Worm (Caenorhabditis elegans) whole organism, L4 larva: ENCODE measurements around the gene crp-1.

Experiments
- F26F4.8 ChIP-seq: fragments of 200-800 bp; sonication (Bioruptor generic); conservative IDR thresholded peaks from 2 replicates; pipeline ENCODE4 v1.3.6; 2022; ENCODE audit warnings: missing genetic modification characterization, missing compliant biosample characterization
- F49E8.2 ChIP-seq: sonication (generic microtip); optimal IDR thresholded peaks from 2 replicates; lab custom pipeline; 2016; ENCODE audit warnings: missing compliant biosample characterization, mild to moderate bottlenecking, missing genetic modification characterization, borderline replicate concordance
- T26A8.4 ChIP-seq: fragments of 200-800 bp; sonication (Bioruptor generic); IDR thresholded peaks from 2 replicates; pipeline ENCODE4 v1.3.6; 2022; ENCODE audit warnings: missing genetic modification characterization, missing compliant biosample characterization
- Y105C5A.15 ChIP-seq: fragments of 200-800 bp; sonication (Bioruptor generic); IDR thresholded peaks from 2 replicates; pipeline ENCODE4 v1.3.6; 2022; ENCODE audit warnings: missing genetic modification characterization, missing compliant biosample characterization
- Y48G9A.11 ChIP-seq: fragments of 200-800 bp; sonication (Bioruptor generic); IDR thresholded peaks from 2 replicates; pipeline ENCODE4 v1.3.6; 2022; ENCODE audit warnings: missing genetic modification reagents, missing genetic modification characterization, missing compliant biosample characterization
- Y75B8A.6 ChIP-seq: fragments of 200-800 bp; sonication (Bioruptor generic); IDR thresholded peaks from 2 replicates; pipeline ENCODE4 v1.3.6; 2022; ENCODE audit warnings: missing genetic modification reagents, missing genetic modification characterization, missing compliant biosample characterization
- aha-1 ChIP-seq: fragments of 150-350 bp; peaks from one replicate; lab custom pipeline; 2014; ENCODE audit warnings: missing biosample characterization, missing genetic modification characterization
- aly-2 ChIP-seq: sonication (generic microtip); optimal IDR thresholded peaks from 2 replicates; lab custom pipeline; 2018; ENCODE audit warnings: missing biosample characterization, missing genetic modification characterization
- ama-1 ChIP-seq: fragments of 150-350 bp; optimal IDR thresholded peaks from 2 replicates; lab custom pipeline; 2014; ENCODE audit warnings: inconsistent platforms, mixed read lengths
- arid-1 ChIP-seq: fragments of 200-800 bp; sonication (Bioruptor generic); conservative IDR thresholded peaks from 2 replicates; pipeline ENCODE4 v1.3.6; 2022; ENCODE audit warnings: missing genetic modification reagents, missing genetic modification characterization, missing compliant biosample characterization
- attf-4 ChIP-seq: sonication (generic microtip); optimal IDR thresholded peaks from 3 replicates; lab custom pipeline; 2017; ENCODE audit warnings: missing biosample characterization, missing genetic modification characterization
- ceh-32 ChIP-seq: sonication (generic microtip); optimal IDR thresholded peaks from 2 replicates; lab custom pipeline; 2016; ENCODE audit warnings: mild to moderate bottlenecking, missing genetic modification characterization, missing compliant biosample characterization; ENCODE audit not compliant: poor library complexity
- ceh-44 ChIP-seq: fragments of 200-800 bp; sonication (Bioruptor generic); IDR thresholded peaks from 2 replicates; pipeline ENCODE4 v1.3.6; 2022; ENCODE audit warnings: missing genetic modification reagents, missing genetic modification characterization, missing compliant biosample characterization
- ceh-62 ChIP-seq: sonication (generic microtip); optimal IDR thresholded peaks from 2 replicates; lab custom pipeline; 2017; ENCODE audit warnings: missing biosample characterization, missing genetic modification characterization
- ceh-82 ChIP-seq: sonication (generic microtip); optimal IDR thresholded peaks from 2 replicates; lab custom pipeline; 2017; ENCODE audit warnings: missing biosample characterization, missing genetic modification characterization
- ces-1 ChIP-seq: fragments of 150-350 bp; sonication (generic microtip); optimal IDR thresholded peaks from 4 replicates; lab custom pipeline; 2014; ENCODE audit warnings: missing biosample characterization, missing genetic modification reagents, missing genetic modification characterization
- daf-12 ChIP-seq: fragments of 150-350 bp; optimal IDR thresholded peaks from 2 replicates; lab custom pipeline; 2014; ENCODE audit warnings: missing biosample characterization, missing genetic modification reagents, missing genetic modification characterization
- daf-16 ChIP-seq, 3 experiments: sonication (generic microtip); optimal IDR thresholded peaks; 2 replicates each; lab custom pipeline; 2016 to 2017; ENCODE audit warnings: missing genetic modification characterization in 3 of 3, missing genetic modification reagents in 3 of 3, mild to moderate bottlenecking in 2 of 3, missing compliant biosample characterization in 2 of 3, missing biosample characterization in 1 of 3, moderate library complexity in 1 of 3
- dmd-6 ChIP-seq: fragments of 200-800 bp; sonication (Bioruptor generic); IDR thresholded peaks from 2 replicates; pipeline ENCODE4 v1.3.6; 2022; ENCODE audit warnings: missing genetic modification reagents, missing genetic modification characterization, missing compliant biosample characterization
- dve-1 ChIP-seq: sonication (generic microtip); optimal IDR thresholded peaks from 2 replicates; lab custom pipeline; 2017; ENCODE audit warnings: antibody characterized with exemption, mild to moderate bottlenecking, missing genetic modification characterization, missing compliant biosample characterization; ENCODE audit not compliant: insufficient read depth
- fkh-10 ChIP-seq: fragments of 150-350 bp; optimal IDR thresholded peaks from 2 replicates; lab custom pipeline; 2014; ENCODE audit warnings: missing biosample characterization, missing genetic modification reagents, missing genetic modification characterization
- hif-1 ChIP-seq, 2 experiments: sonication (generic microtip); optimal IDR thresholded peaks; 2 replicates each; lab custom pipeline; 2016 to 2017; ENCODE audit warnings: missing compliant biosample characterization in 2 of 2, missing genetic modification characterization in 2 of 2, missing genetic modification reagents in 2 of 2, missing genotype in 2 of 2, mild to moderate bottlenecking in 1 of 2
- hlh-11 ChIP-seq: fragments of 200-800 bp; sonication (Bioruptor generic); optimal IDR thresholded peaks from 2 replicates; lab custom pipeline; 2018; ENCODE audit warnings: mild to moderate bottlenecking, missing genetic modification characterization, missing compliant biosample characterization
- lim-7 ChIP-seq: fragments of 200-800 bp; sonication (Bioruptor generic); IDR thresholded peaks from 2 replicates; pipeline ENCODE4 v1.3.6; 2022; ENCODE audit warnings: missing genetic modification characterization, missing compliant biosample characterization
- lin-1 ChIP-seq: fragments of 200-800 bp; sonication (Bioruptor generic); IDR thresholded peaks from 2 replicates; pipeline ENCODE4 v1.3.6; 2022; ENCODE audit warnings: missing genetic modification reagents, missing genetic modification characterization, missing compliant biosample characterization
- lin-15B ChIP-seq: fragments of 150-350 bp; sonication (generic microtip); optimal IDR thresholded peaks from 3 replicates; lab custom pipeline; 2014; ENCODE audit warnings: missing biosample characterization, missing genetic modification characterization
- lin-39 ChIP-seq: fragments of 150-350 bp; optimal IDR thresholded peaks from 2 replicates; lab custom pipeline; 2014; ENCODE audit warnings: missing biosample characterization, missing genetic modification reagents, missing genetic modification characterization
- madf-5 ChIP-seq, 2 experiments: fragments of 200-800 bp; sonication (Bioruptor generic); IDR thresholded peaks; 2 replicates each; pipeline ENCODE4 v1.3.6; 2022; ENCODE audit warnings: missing compliant biosample characterization in 2 of 2, missing genetic modification characterization in 2 of 2
- madf-9 ChIP-seq: fragments of 200-800 bp; sonication (Bioruptor generic); conservative IDR thresholded peaks from 2 replicates; pipeline ENCODE4 v1.3.6; 2022; ENCODE audit warnings: missing genetic modification reagents, missing genetic modification characterization, missing compliant biosample characterization
- mdl-1 ChIP-seq, 2 experiments: fragments of 150-350 bp in 1 of 2; sonication (generic microtip) in 1 of 2; optimal IDR thresholded peaks; 2 replicates each; lab custom pipeline; 2014 to 2017; ENCODE audit warnings: missing biosample characterization in 2 of 2, missing genetic modification characterization in 2 of 2
- mdt-29 ChIP-seq: fragments of 200-800 bp; sonication (Bioruptor generic); IDR thresholded peaks from 2 replicates; pipeline ENCODE4 v1.3.6; 2022; ENCODE audit warnings: missing genetic modification reagents, missing genetic modification characterization, missing compliant biosample characterization
- mep-1 ChIP-seq: fragments of 150-350 bp; sonication (generic microtip); optimal IDR thresholded peaks from 3 replicates; lab custom pipeline; 2014; ENCODE audit warnings: missing biosample characterization, missing genetic modification characterization
- nhr-28 ChIP-seq: fragments of 150-350 bp; optimal IDR thresholded peaks from 2 replicates; lab custom pipeline; 2014; ENCODE audit warnings: missing biosample characterization, missing genetic modification characterization
- nhr-48 ChIP-seq: sonication (generic microtip); optimal IDR thresholded peaks from 2 replicates; lab custom pipeline; 2016; ENCODE audit warnings: mild to moderate bottlenecking, missing genetic modification characterization, missing compliant biosample characterization
- nhr-77 ChIP-seq: fragments of 150-350 bp; optimal IDR thresholded peaks from 2 replicates; lab custom pipeline; 2014; ENCODE audit warnings: missing biosample characterization, missing genetic modification characterization
- php-3 ChIP-seq: fragments of 200-800 bp; sonication (Bioruptor generic); IDR thresholded peaks from 2 replicates; pipeline ENCODE4 v1.3.6; 2022; ENCODE audit warnings: missing genetic modification reagents, missing genetic modification characterization, missing compliant biosample characterization
- rbr-2 ChIP-seq: sonication (generic microtip); optimal IDR thresholded peaks from 2 replicates; lab custom pipeline; 2016; ENCODE audit warnings: missing genotype, missing genetic modification characterization, missing compliant biosample characterization
- unc-62 ChIP-seq, 3 experiments: fragments of 150-350 bp in 1 of 3; sonication (generic microtip); optimal IDR thresholded peaks in 2 of 3; peaks in 1 of 3; 1 replicate in 1 of 3; 2 replicates in 2 of 3; lab custom pipeline; 2014 to 2017; ENCODE audit warnings: missing biosample characterization in 3 of 3, missing genetic modification characterization in 3 of 3, missing genetic modification reagents in 3 of 3, missing genotype in 1 of 3
- zag-1 ChIP-seq: fragments of 150-350 bp; optimal IDR thresholded peaks from 2 replicates; lab custom pipeline; 2014; ENCODE audit warnings: missing biosample characterization, missing genetic modification characterization
- zfp-3 ChIP-seq: fragments of 200-800 bp; sonication (Bioruptor generic); conservative IDR thresholded peaks from 2 replicates; pipeline ENCODE4 v1.3.6; 2022; ENCODE audit warnings: missing genetic modification reagents, missing genetic modification characterization, missing compliant biosample characterization
- zip-2 ChIP-seq: fragments of 150-350 bp; optimal IDR thresholded peaks from 2 replicates; lab custom pipeline; 2014; ENCODE audit warnings: missing biosample characterization, missing genetic modification characterization
- ztf-7 ChIP-seq: fragments of 150-350 bp; optimal IDR thresholded peaks from 2 replicates; lab custom pipeline; 2014; ENCODE audit warnings: missing biosample characterization, missing genetic modification characterization

Gene crp-1

DNA sequence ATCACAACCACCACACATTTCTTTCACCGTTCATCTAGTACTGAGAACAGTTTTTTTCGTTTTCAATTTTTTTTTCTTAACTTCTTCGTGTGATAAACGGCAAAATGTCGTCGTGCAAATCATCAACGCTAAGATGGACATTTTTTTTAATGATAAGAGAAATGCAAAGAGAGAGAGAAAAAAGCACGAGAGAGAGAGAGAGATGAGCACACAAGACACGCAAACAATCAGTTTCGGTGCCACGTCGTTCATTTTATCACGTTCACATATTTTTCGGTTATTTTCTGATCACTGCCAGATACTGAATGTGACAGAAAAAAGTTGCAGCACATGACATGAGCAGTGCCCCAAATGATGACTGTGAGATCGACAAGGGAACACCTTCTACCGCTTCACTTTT is 10.2 kb upstream of the crp-1 start, which contains the start of gene egl-9 (continued):
- TF ChIP-seq T26A8.4 (GFP tag; lab: Robert Waterston, UW) (peak; percentile 51; the same call in 1 of the 2 replicates), fkh-10 (GFP tag; lab: Kevin White, UChicago) (no peak), attf-4 (tag; lab: Kevin White, UChicago) (no peak), rbr-2 (tag; lab: Kevin White, UChicago) (no peak), lim-7 (no peak), hlh-11 (tag; lab: Kevin White, UChicago) (peak; percentile 83), Y105C5A.15 (GFP tag; lab: Robert Waterston, UW) (no peak), zag-1 (tag; lab: Kevin White, UChicago) (no peak), dve-1 (peak; percentile 82), mdl-1 (tag; optimal IDR thresholded peaks at IDR 0.05; lab: Kevin White, UChicago) (peak in 1 of 2 experiments; percentile 62), daf-16 (GFP tag; optimal IDR thresholded peaks at IDR 0.05; lab: Kevin White, UChicago) (no peak), daf-16 (tag; optimal IDR thresholded peaks at IDR 0.05; lab: Kevin White, UChicago) (peak; percentile 65), mdt-29 (GFP tag; lab: Robert Waterston, UW) (peak; percentile 33; the same call in 1 of the 2 replicates), F49E8.2 (tag; lab: Kevin White, UChicago) (no peak), lin-15B (tag; lab: Kevin White, UChicago) (no peak), ama-1 (peak; percentile 59), zip-2 (tag; lab: Kevin White, UChicago) (no peak)

DNA sequence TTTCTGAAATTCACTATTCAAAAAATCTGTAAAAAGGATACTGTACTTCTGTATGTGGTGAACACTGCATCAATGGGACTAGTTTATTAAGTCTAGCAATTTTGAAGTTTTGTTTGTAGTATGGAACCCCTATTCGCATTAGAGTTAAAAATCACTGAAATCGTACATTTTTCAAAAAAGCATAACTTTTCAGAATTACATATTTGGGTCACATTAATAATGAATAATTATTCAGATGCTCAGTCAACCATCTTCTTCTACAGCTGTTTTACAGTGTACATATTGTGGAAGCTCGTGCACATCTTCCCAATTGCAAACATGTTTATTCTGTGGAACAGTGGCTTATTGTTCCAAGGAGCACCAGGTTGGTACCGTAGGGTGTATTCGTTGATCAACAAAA is 9.7 kb upstream of the crp-1 start:
- TF ChIP-seq unc-62 (GFP tag; optimal IDR thresholded peaks at IDR 0.05 in 1 of 2; lab: Kevin White, UChicago) = peak in 1 of 2 experiments; percentile 95
- no peak for TF ChIP-seq unc-62 (tag; optimal IDR thresholded peaks at IDR 0.05; lab: Kevin White, UChicago)
- peak in 1 of 2 experiments; percentile 55 for TF ChIP-seq daf-16 (GFP tag; optimal IDR thresholded peaks at IDR 0.05; lab: Kevin White, UChicago)
- TF ChIP-seq daf-16 (tag; optimal IDR thresholded peaks at IDR 0.05; lab: Kevin White, UChicago) = no peak
- no peak for TF ChIP-seq daf-12 (tag; lab: Kevin White, UChicago)
- TF ChIP-seq, all 104 proteins: peak for 2

- TF ChIP-seq ceh-62 (tag; lab: Kevin White, UChicago) (no peak), aha-1 (tag; lab: Kevin White, UChicago) (peak; percentile 92), nhr-28 (no peak), ces-1 (GFP tag; lab: Kevin White, UChicago) (no peak)
Observed at ce11 chrV:10469845-10470244, 8.5 kb upstream of the crp-1 start.

DNA sequence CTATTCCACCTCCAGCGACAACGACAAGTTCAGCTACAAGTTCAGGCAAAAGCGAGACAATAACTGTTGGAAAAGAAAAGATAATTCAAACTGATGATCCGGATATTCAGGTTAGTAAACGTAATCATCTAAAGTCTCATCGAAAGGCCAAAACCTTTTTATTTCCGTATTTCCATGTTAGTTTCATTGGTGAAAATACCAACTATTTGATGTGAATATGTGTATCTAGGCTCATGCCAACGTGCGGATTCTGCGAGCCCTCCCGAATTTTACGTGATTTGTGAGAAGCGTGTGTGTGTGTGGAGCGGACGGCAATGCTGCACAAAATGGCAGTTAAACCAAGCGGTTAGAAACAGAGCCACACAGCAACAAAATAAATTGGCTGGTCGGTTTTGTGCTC is 7.4 kb upstream of the crp-1 start:
- TF ChIP-seq mep-1 (tag; lab: Kevin White, UChicago) (no peak), ceh-44 (no peak), dmd-6 (GFP tag; lab: Robert Waterston, UW) (no peak), F26F4.8 (GFP tag; lab: Robert Waterston, UW) (0 out of 2 replicates have a peak, but pooled peaks have one; percentile 31), php-3 (no peak), F49E8.2 (tag; lab: Kevin White, UChicago) (no peak), ztf-7 (tag; lab: Kevin White, UChicago) (no peak), ama-1 (peak; percentile 46), Y48G9A.11 (no peak), arid-1 (no peak), Y75B8A.6 (GFP tag; lab: Robert Waterston, UW) (0 out of 2 replicates have a peak, but pooled peaks have one; percentile 6), aly-2 (tag; lab: Kevin White, UChicago) (no peak), madf-9 (no peak), ceh-82 (tag; lab: Kevin White, UChicago) (no peak), madf-5 (GFP tag; IDR thresholded peaks at IDR 0.05; lab: Robert Waterston, UW) (no peak), hif-1 (tag; optimal IDR thresholded peaks at IDR 0.05; lab: Kevin White, UChicago) (peak in 1 of 2 experiments; percentile 23), aha-1 (tag; lab: Kevin White, UChicago) (peak; percentile 97), lin-1 (GFP tag; lab: Robert Waterston, UW) (no peak), nhr-48 (no peak), nhr-77 (tag; lab: Kevin White, UChicago) (no peak), zfp-3 (GFP tag; lab: Robert Waterston, UW) (0 out of 2 replicates have a peak, but pooled peaks have one; percentile 25), ceh-32 (no peak), ces-1 (GFP tag; lab: Kevin White, UChicago) (no peak), lin-39 (tag; lab: Kevin White, UChicago) (no peak)
